Worm (Caenorhabditis elegans) whole organism, L3 larva: ENCODE data around the gene E02H4.7.

Experiments
- R02D3.7 ChIP-seq: fragments of 150-350 bp; optimal IDR thresholded peaks from 2 replicates; lab custom pipeline; 2014; ENCODE audit warnings: missing biosample characterization, missing genetic modification characterization
- ZK546.5 ChIP-seq: sonication (generic microtip); optimal IDR thresholded peaks from 2 replicates; lab custom pipeline; 2017; ENCODE audit warnings: missing biosample characterization, missing genetic modification characterization
- ama-1 ChIP-seq: fragments of 150-350 bp; optimal IDR thresholded peaks from 2 replicates; lab custom pipeline; 2018
- ceh-16 ChIP-seq: sonication (generic microtip); optimal IDR thresholded peaks from 2 replicates; lab custom pipeline; 2017; ENCODE audit warnings: missing biosample characterization, missing genetic modification characterization
- ceh-28 ChIP-seq: fragments of 150-350 bp; optimal IDR thresholded peaks from 2 replicates; lab custom pipeline; 2014; ENCODE audit warnings: missing biosample characterization, missing genetic modification reagents, missing genetic modification characterization
- ceh-82 ChIP-seq: fragments of 150-350 bp; optimal IDR thresholded peaks from 2 replicates; lab custom pipeline; 2014; ENCODE audit warnings: missing biosample characterization, missing genetic modification characterization
- ceh-9 ChIP-seq: sonication (generic microtip); optimal IDR thresholded peaks from 2 replicates; lab custom pipeline; 2018; ENCODE audit warnings: missing biosample characterization, missing genetic modification characterization
- daf-12 ChIP-seq: fragments of 150-350 bp; optimal IDR thresholded peaks from 2 replicates; lab custom pipeline; 2014; ENCODE audit warnings: missing biosample characterization, missing genetic modification reagents, missing genetic modification characterization
- egl-5 ChIP-seq: fragments of 150-350 bp; optimal IDR thresholded peaks from 2 replicates; lab custom pipeline; 2017; ENCODE audit warnings: missing biosample characterization, missing genetic modification reagents, missing genetic modification characterization, inconsistent platforms
- elt-1 ChIP-seq: fragments of 150-350 bp; optimal IDR thresholded peaks from 2 replicates; lab custom pipeline; 2014; ENCODE audit warnings: missing biosample characterization, missing genetic modification characterization
- elt-2 ChIP-seq: sonication (generic microtip); optimal IDR thresholded peaks from 2 replicates; lab custom pipeline; 2016; ENCODE audit warnings: missing genetic modification reagents, mild to moderate bottlenecking, missing genetic modification characterization, missing compliant biosample characterization
- elt-3 ChIP-seq, 3 experiments: fragments of 150-350 bp in 1 of 3; sonication (generic microtip) in 2 of 3; optimal IDR thresholded peaks; 2 replicates in 2 of 3; 4 replicates in 1 of 3; lab custom pipeline; 2014 to 2017; ENCODE audit warnings: missing biosample characterization in 3 of 3, missing genetic modification characterization in 3 of 3
- eor-1 ChIP-seq, 2 experiments: fragments of 150-350 bp; optimal IDR thresholded peaks; 2 replicates each; lab custom pipeline; 2014 to 2018; ENCODE audit warnings: missing biosample characterization in 2 of 2, missing genetic modification characterization in 2 of 2
- fkh-10 ChIP-seq: sonication (generic microtip); optimal IDR thresholded peaks from 2 replicates; lab custom pipeline; 2017; ENCODE audit warnings: missing biosample characterization, missing genetic modification reagents, missing genetic modification characterization
- fkh-2 ChIP-seq: fragments of 150-350 bp; optimal IDR thresholded peaks from 2 replicates; lab custom pipeline; 2014; ENCODE audit warnings: missing biosample characterization, missing genetic modification reagents, missing genetic modification characterization
- fos-1 ChIP-seq: fragments of 150-350 bp; optimal IDR thresholded peaks from 2 replicates; lab custom pipeline; 2014; ENCODE audit warnings: missing biosample characterization, missing genetic modification characterization
- jun-1 ChIP-seq: fragments of 150-350 bp; optimal IDR thresholded peaks from 2 replicates; lab custom pipeline; 2014; ENCODE audit warnings: missing biosample characterization, missing genetic modification reagents, missing genetic modification characterization
- lin-15B ChIP-seq: fragments of 150-350 bp; optimal IDR thresholded peaks from 2 replicates; lab custom pipeline; 2014; ENCODE audit warnings: missing biosample characterization, missing genetic modification characterization
- lin-39 ChIP-seq: fragments of 150-350 bp; optimal IDR thresholded peaks from 2 replicates; lab custom pipeline; 2018; ENCODE audit warnings: missing biosample characterization, missing genetic modification reagents, missing genetic modification characterization
- lsy-12 ChIP-seq: sonication (generic microtip); optimal IDR thresholded peaks from 2 replicates; lab custom pipeline; 2016; ENCODE audit warnings: mild to moderate bottlenecking, missing genetic modification characterization, missing compliant biosample characterization
- mdl-1 ChIP-seq: fragments of 150-350 bp; optimal IDR thresholded peaks from 2 replicates; lab custom pipeline; 2014; ENCODE audit warnings: missing biosample characterization, missing genetic modification characterization
- mml-1 ChIP-seq: fragments of 150-350 bp; sonication (generic microtip); optimal IDR thresholded peaks from 3 replicates; lab custom pipeline; 2014; ENCODE audit warnings: missing biosample characterization, missing genetic modification characterization
- nhr-11 ChIP-seq: fragments of 150-350 bp; optimal IDR thresholded peaks from 2 replicates; lab custom pipeline; 2014; ENCODE audit warnings: missing biosample characterization, missing genetic modification characterization
- nhr-12 ChIP-seq: fragments of 150-350 bp; optimal IDR thresholded peaks from 2 replicates; lab custom pipeline; 2014; ENCODE audit warnings: missing biosample characterization, missing genetic modification characterization
- nhr-23 ChIP-seq: fragments of 150-350 bp; optimal IDR thresholded peaks from 2 replicates; lab custom pipeline; 2014; ENCODE audit warnings: missing biosample characterization, missing genetic modification reagents, missing genetic modification characterization
- nhr-237 ChIP-seq: fragments of 150-350 bp; optimal IDR thresholded peaks from 2 replicates; lab custom pipeline; 2014; ENCODE audit warnings: missing biosample characterization, missing genetic modification characterization
- nhr-43 ChIP-seq: sonication (generic microtip); optimal IDR thresholded peaks from 2 replicates; lab custom pipeline; 2016; ENCODE audit warnings: mild to moderate bottlenecking, missing genetic modification characterization, missing compliant biosample characterization; ENCODE audit not compliant: poor library complexity, severe bottlenecking
- nhr-77 ChIP-seq: fragments of 150-350 bp; optimal IDR thresholded peaks from 2 replicates; lab custom pipeline; 2014; ENCODE audit warnings: missing biosample characterization, missing genetic modification characterization
- pha-4 ChIP-seq: fragments of 150-350 bp; optimal IDR thresholded peaks from 2 replicates; lab custom pipeline; 2014; ENCODE audit warnings: missing biosample characterization, missing genetic modification reagents, missing genetic modification characterization
- pqm-1 ChIP-seq: fragments of 150-350 bp; optimal IDR thresholded peaks from 2 replicates; lab custom pipeline; 2017; ENCODE audit warnings: missing biosample characterization, missing genetic modification characterization, inconsistent platforms
- sea-2 ChIP-seq: fragments of 150-350 bp; sonication (generic microtip); optimal IDR thresholded peaks from 4 replicates; lab custom pipeline; 2014; ENCODE audit warnings: missing biosample characterization, missing genetic modification reagents, missing genetic modification characterization
- skn-1 ChIP-seq: fragments of 150-350 bp; optimal IDR thresholded peaks from 2 replicates; lab custom pipeline; 2014; ENCODE audit warnings: missing biosample characterization, missing genetic modification characterization
- tbx-2 ChIP-seq: sonication (generic microtip); optimal IDR thresholded peaks from 2 replicates; lab custom pipeline; 2016; ENCODE audit warnings: mild to moderate bottlenecking, missing genetic modification characterization, missing compliant biosample characterization
- unc-39 ChIP-seq: sonication (generic microtip); optimal IDR thresholded peaks from 4 replicates; lab custom pipeline; 2017; ENCODE audit warnings: missing biosample characterization, missing genetic modification characterization
- unc-62 ChIP-seq: fragments of 150-350 bp; sonication (generic microtip); optimal IDR thresholded peaks from 4 replicates; lab custom pipeline; 2014; ENCODE audit warnings: missing biosample characterization, missing genetic modification reagents, missing genetic modification characterization
- zag-1 ChIP-seq: fragments of 150-350 bp; optimal IDR thresholded peaks from 2 replicates; lab custom pipeline; 2014; ENCODE audit warnings: missing biosample characterization, missing genetic modification characterization
- ztf-11 ChIP-seq: fragments of 150-350 bp; optimal IDR thresholded peaks from 2 replicates; lab custom pipeline; 2014; ENCODE audit warnings: missing biosample characterization, missing genetic modification characterization
- ztf-4 ChIP-seq: fragments of 150-350 bp; optimal IDR thresholded peaks from 2 replicates; lab custom pipeline; 2014; ENCODE audit warnings: missing biosample characterization, missing genetic modification characterization

Gene E02H4.7

DNA sequence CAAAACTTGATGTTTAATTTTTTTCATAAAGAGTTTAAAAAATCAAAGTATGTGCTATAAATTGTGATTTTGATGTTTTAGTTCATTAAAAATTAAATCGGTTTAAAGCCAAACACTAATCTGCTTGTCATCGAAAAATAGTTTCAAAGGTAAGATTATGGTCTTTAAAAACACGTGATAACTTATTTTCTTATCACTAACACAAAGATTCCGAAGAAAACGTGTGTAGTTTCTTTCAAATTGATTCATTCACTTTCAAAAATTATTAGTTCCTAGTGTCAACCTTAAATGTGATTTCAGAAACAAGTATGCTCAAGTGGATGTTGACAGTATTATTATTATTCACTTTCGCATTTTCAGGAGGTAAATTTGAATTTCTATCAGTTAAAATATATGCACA is at the start of gene E02H4.7:
TSS of gene E02H4.7 (plus strand) at position 301 of the 400 bp plus-strand sequence.
- TF ChIP-seq nhr-77 (tag; lab: Kevin White, UChicago) = no peak
- peak; percentile 12 for TF ChIP-seq pqm-1 (tag; lab: Kevin White, UChicago)
- TF ChIP-seq elt-2 (tag; lab: Kevin White, UChicago) = peak; percentile 36
- TF ChIP-seq nhr-23 (tag; lab: Kevin White, UChicago) = no peak
- TF ChIP-seq fkh-2 (tag; lab: Kevin White, UChicago) = no peak
- no peak for TF ChIP-seq sea-2 (GFP tag; lab: Kevin White, UChicago)
- TF ChIP-seq mdl-1 (tag; lab: Kevin White, UChicago) = no peak

DNA sequence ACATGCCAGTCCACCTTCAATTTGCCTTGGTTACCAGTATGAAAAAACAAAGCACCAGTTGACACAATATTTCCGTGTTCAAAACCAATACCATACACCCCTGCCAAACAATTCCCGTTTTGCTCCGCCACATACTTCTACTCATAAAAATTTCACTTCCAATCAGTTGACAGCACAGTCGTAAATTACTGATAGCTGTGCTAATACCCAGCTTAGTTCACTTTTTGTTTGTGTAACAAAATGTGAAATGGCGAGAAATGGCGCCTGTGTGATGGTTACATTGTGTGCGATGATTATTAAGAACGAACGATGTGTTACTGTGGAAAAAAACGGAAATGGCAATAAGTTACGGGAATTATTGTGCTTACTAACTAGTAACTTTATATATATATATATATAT is 49.8 kb upstream of the E02H4.7 start:
- TF ChIP-seq nhr-43 (tag; lab: Kevin White, UChicago) (no peak), sea-2 (GFP tag; lab: Kevin White, UChicago) (no peak), zag-1 (no peak), ceh-9 (tag; lab: Kevin White, UChicago) (no peak), pha-4 (peak; percentile 29), nhr-237 (tag; lab: Kevin White, UChicago) (no peak), pqm-1 (tag; lab: Kevin White, UChicago) (peak; percentile 40), fkh-2 (tag; lab: Kevin White, UChicago) (no peak), mml-1 (tag; lab: Kevin White, UChicago) (no peak), elt-2 (tag; lab: Kevin White, UChicago) (peak; percentile 72), ceh-82 (tag; lab: Kevin White, UChicago) (no peak), ztf-11 (tag; lab: Kevin White, UChicago) (no peak), R02D3.7 (no peak), skn-1 (tag; lab: Kevin White, UChicago) (no peak), daf-12 (no peak), elt-3 (tag; optimal IDR thresholded peaks at IDR 0.05; lab: Kevin White, UChicago) (no peak), ztf-4 (tag; lab: Kevin White, UChicago) (no peak), fkh-10 (GFP tag; lab: Kevin White, UChicago) (no peak), unc-62 (GFP tag; lab: Kevin White, UChicago) (no peak), lin-39 (no peak), fos-1 (tag; lab: Kevin White, UChicago) (no peak), jun-1 (tag; lab: Kevin White, UChicago) (no peak)

DNA sequence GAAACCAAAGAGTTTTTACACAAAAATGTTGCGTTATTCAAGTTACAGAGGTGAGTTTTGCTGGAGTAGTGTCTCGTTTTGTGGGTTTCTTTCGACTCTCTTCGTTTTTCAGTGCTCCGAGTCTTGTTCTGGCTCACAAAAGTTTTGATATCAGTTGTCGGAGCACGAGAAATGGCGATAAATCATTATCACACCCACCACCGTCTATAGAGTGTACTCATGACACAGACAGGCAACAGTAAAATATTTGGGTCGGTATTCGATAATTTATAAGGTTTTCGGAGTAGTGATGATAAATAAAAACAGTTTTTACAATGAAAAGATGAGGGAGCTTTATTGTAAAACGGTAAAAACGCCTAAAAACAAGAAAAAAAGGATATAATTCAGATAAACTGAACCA is 48.1 kb upstream of the E02H4.7 start, which contains the start of gene ceh-37:
TSS of gene ceh-37 (minus strand) at position 59 of the 400 bp plus-strand sequence.
- no peak for TF ChIP-seq nhr-11 (tag; lab: Kevin White, UChicago)
- no peak for TF ChIP-seq zag-1
- TF ChIP-seq pqm-1 (tag; lab: Kevin White, UChicago) = peak; percentile 63
- no peak for TF ChIP-seq pha-4
- TF ChIP-seq lin-15B = no peak
- peak; percentile 79 for TF ChIP-seq elt-2 (tag; lab: Kevin White, UChicago)
- TF ChIP-seq ceh-28 (tag; lab: Kevin White, UChicago) = no peak
- no peak for TF ChIP-seq elt-1 (tag; lab: Kevin White, UChicago)
- no peak for TF ChIP-seq ceh-16 (tag; lab: Kevin White, UChicago)

DNA sequence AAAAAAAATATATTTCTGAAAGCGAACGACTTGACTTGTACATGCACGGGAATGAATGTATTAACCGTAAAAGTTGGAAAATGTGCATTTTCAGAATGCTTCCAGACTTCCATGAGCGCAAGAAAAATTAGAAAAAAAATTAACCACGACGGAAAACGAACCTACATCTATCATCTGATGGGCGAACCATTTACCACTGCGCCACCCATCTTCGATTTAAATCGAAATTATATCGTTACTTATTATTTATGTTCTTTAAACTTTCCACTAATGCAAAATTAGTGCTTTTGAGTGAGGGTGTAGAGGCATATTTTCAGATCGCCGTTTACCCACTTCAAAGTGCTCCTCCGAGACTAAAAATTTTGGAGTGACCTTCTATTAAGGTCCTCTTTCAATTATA is 44.9 kb upstream of the E02H4.7 start:
- TF ChIP-seq elt-2 (tag; lab: Kevin White, UChicago) = peak; percentile 18

DNA sequence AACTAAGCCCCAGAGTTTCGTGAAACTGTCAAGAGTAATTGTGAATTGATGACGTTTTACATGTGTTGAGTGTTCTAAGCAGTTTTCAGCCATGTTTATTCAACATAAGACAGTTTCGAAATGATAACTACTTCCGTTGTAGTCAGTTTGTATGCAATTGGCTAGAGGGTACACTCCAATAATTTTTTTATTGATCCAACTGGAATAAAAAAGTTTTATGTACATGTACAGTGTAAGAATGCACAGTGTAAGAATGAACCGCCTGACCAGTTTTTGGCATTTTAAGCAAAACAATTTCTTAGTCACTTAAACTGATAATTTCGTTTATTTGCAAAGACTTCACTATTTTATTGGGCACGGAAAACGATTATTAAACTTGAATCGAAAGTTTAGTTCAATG is 42.8 kb upstream of the E02H4.7 start:
- TF ChIP-seq elt-1 (tag; lab: Kevin White, UChicago) = no peak
- TF ChIP-seq elt-2 (tag; lab: Kevin White, UChicago) = peak; percentile 47
- TF ChIP-seq, all 47 proteins: peak for 1

DNA sequence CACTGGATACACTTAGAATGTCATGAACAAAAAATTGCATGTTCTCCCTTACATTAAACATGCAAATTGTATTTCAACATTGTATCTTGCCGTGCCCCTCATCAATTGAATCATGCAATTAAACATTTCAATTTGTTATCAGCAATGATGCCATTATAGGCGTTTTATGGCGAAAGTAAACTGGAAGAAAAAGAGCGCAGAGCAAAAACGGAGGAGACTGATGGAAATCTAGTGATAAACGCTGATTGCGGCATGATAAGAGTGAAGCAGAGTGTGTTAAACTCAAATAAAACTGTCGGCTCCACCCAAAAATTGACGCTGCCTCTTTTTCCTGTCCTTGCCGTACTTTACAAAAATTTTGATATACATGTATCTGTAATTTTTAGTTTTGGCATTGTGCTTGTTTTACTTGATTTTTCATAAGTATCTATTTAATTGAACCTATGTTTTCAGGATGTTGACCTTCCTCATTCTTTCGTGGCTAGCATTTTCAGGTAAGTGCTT is 41.5 kb upstream of the E02H4.7 start, which contains the start of gene K06G5.1:
TSS of gene K06G5.1 (plus strand) at position 454 of the 504 bp plus-strand sequence.
- TF ChIP-seq ztf-4 (tag; lab: Kevin White, UChicago) (no peak), skn-1 (tag; lab: Kevin White, UChicago) (no peak), unc-39 (tag; lab: Kevin White, UChicago) (no peak), nhr-77 (tag; lab: Kevin White, UChicago) (no peak), ZK546.5 (tag; lab: Kevin White, UChicago) (no peak), nhr-12 (tag; lab: Kevin White, UChicago) (no peak), egl-5 (tag; lab: Kevin White, UChicago) (no peak), elt-2 (tag; lab: Kevin White, UChicago) (peak; percentile 99), fkh-10 (GFP tag; lab: Kevin White, UChicago) (no peak), mml-1 (tag; lab: Kevin White, UChicago) (no peak), nhr-237 (tag; lab: Kevin White, UChicago) (no peak), ceh-9 (tag; lab: Kevin White, UChicago) (no peak), lsy-12 (tag; lab: Kevin White, UChicago) (no peak), eor-1 (tag; optimal IDR thresholded peaks at IDR 0.05; lab: Kevin White, UChicago) (no peak), ceh-82 (tag; lab: Kevin White, UChicago) (no peak), fos-1 (tag; lab: Kevin White, UChicago) (no peak), unc-62 (GFP tag; lab: Kevin White, UChicago) (no peak), nhr-43 (tag; lab: Kevin White, UChicago) (no peak), mdl-1 (tag; lab: Kevin White, UChicago) (no peak), tbx-2 (tag; lab: Kevin White, UChicago) (no peak), daf-12 (no peak), zag-1 (no peak), nhr-23 (tag; lab: Kevin White, UChicago) (no peak), pha-4 (peak; percentile 64), nhr-11 (tag; lab: Kevin White, UChicago) (no peak), pqm-1 (tag; lab: Kevin White, UChicago) (peak; percentile 99), jun-1 (tag; lab: Kevin White, UChicago) (peak; percentile 72), ceh-16 (tag; lab: Kevin White, UChicago) (no peak), ama-1 (lab: Kevin White, UChicago) (no peak), sea-2 (GFP tag; lab: Kevin White, UChicago) (no peak)
